Worm (Caenorhabditis elegans): Measurements from ENCODE around the gene nhr-254.

ce11 chrV:380186-380585 lies 12.2 kb upstream of the nhr-254 start, which contains the start of gene mltn-8:
- TF ChIP-seq unc-86 (tag; optimal IDR thresholded peaks at IDR 0.05) (no peak), nhr-232 (tag; optimal IDR thresholded peaks at IDR 0.05) (no peak), ceh-31 (tag; optimal IDR thresholded peaks at IDR 0.05) (no peak)
